Fruit fly (Drosophila melanogaster): ENCODE measurements around the gene Hsc20.

The Hsc20 gene

dm6 chr3L:16189925-16190231 lies 43.0 kb upstream of the Hsc20 start:
- TF ChIP-seq CG17328 (GFP tag; IDR thresholded peaks at IDR 0.05) (no peak), CG16779 (GFP tag; IDR thresholded peaks at IDR 0.05) (peak; percentile 37; the same call in 1 of the 2 replicates), CG17829 (tag; optimal IDR thresholded peaks at IDR 0.05) (no peak), Ets65A (GFP tag) (peak; percentile 75)

dm6 chr3L:16190885-16191284 lies 42.0 kb upstream of the Hsc20 start:
- TF ChIP-seq Lpt (GFP tag; optimal IDR thresholded peaks at IDR 0.05) (no peak), CG4707 (GFP tag; optimal IDR thresholded peaks at IDR 0.05) (no peak), CG12659 (GFP tag; optimal IDR thresholded peaks at IDR 0.05) (no peak), CG16779 (GFP tag; IDR thresholded peaks at IDR 0.05) (no peak), CG3163 (GFP tag; optimal IDR thresholded peaks at IDR 0.05) (no peak), CG6683 (GFP tag; optimal IDR thresholded peaks at IDR 0.05) (no peak), CG8290 (GFP tag; optimal IDR thresholded peaks at IDR 0.05) (no peak), CG8290 (tag; optimal IDR thresholded peaks at IDR 0.05) (no peak), sc (optimal IDR thresholded peaks at IDR 0.05) (no peak), sc (GFP tag; optimal IDR thresholded peaks at IDR 0.05) (no peak), HLH54F (GFP tag; optimal IDR thresholded peaks at IDR 0.05) (no peak), danr (GFP tag; IDR thresholded peaks at IDR 0.05) (no peak), GATAe (GFP tag; conservative IDR thresholded peaks at IDR 0.05) (no peak), HmgZ (tag; optimal IDR thresholded peaks at IDR 0.05) (no peak), Dip3 (GFP tag; optimal IDR thresholded peaks at IDR 0.05) (no peak), salm (tag; optimal IDR thresholded peaks at IDR 0.05) (no peak), CG3281 (GFP tag; optimal IDR thresholded peaks at IDR 0.05) (peak; percentile 17), dysf (GFP tag; IDR thresholded peaks at IDR 0.05) (0 out of 3 replicates have a peak, but pooled peaks have one; percentile 12), CG31365 (tag; optimal IDR thresholded peaks at IDR 0.05) (no peak), dpn (GFP tag; optimal IDR thresholded peaks at IDR 0.05) (no peak), zen (tag; optimal IDR thresholded peaks at IDR 0.05) (no peak), rib (GFP tag; IDR thresholded peaks at IDR 0.05) (no peak), exex (tag; optimal IDR thresholded peaks at IDR 0.05) (peak; percentile 0), tna (GFP tag; IDR thresholded peaks at IDR 0.05; ENCODE audit: partially characterized antibody) (no peak), bsh (GFP tag; optimal IDR thresholded peaks at IDR 0.05) (peak in 1 of 2 experiments; percentile 38), cwo (GFP tag; optimal IDR thresholded peaks at IDR 0.05) (peak; percentile 21), CG8924 (tag; optimal IDR thresholded peaks at IDR 0.05) (no peak), CG1024 (GFP tag; IDR thresholded peaks at IDR 0.05) (0 out of 2 replicates have a peak, but pooled peaks have one; percentile 2), jigr1 (GFP tag; IDR thresholded peaks at IDR 0.05) (no peak), Camta (GFP tag; optimal IDR thresholded peaks at IDR 0.05) (no peak), bowl (GFP tag; IDR thresholded peaks at IDR 0.05) (no peak), CG2116 (GFP tag; optimal IDR thresholded peaks at IDR 0.05) (no peak), Lhr (GFP tag; optimal IDR thresholded peaks at IDR 0.05) (no peak), odd (GFP tag; optimal IDR thresholded peaks at IDR 0.05) (no peak), Bdp1 (GFP tag; optimal IDR thresholded peaks at IDR 0.05) (no peak), nerfin-2 (GFP tag; IDR thresholded peaks at IDR 0.05; ENCODE audit: partially characterized antibody) (no peak), CG7357 (GFP tag; IDR thresholded peaks at IDR 0.05) (no peak), gsb (GFP tag; IDR thresholded peaks at IDR 0.05) (no peak; the same call in 1 of the 2 replicates), CG14441 (GFP tag; IDR thresholded peaks at IDR 0.05) (no peak), bigmax (GFP tag; optimal IDR thresholded peaks at IDR 0.05) (no peak), CG6272 (GFP tag; IDR thresholded peaks at IDR 0.05) (no peak), dati (GFP tag; IDR thresholded peaks at IDR 0.05) (no peak), CG15073 (GFP tag; optimal IDR thresholded peaks at IDR 0.05) (no peak), nom (GFP tag; optimal IDR thresholded peaks at IDR 0.05) (peak; percentile 84), CG9727 (GFP tag; optimal IDR thresholded peaks at IDR 0.05) (no peak), inv (GFP tag; IDR thresholded peaks at IDR 0.05; ENCODE audit: partially characterized antibody) (no peak), Mad (GFP tag; optimal IDR thresholded peaks at IDR 0.05) (no peak), CG17186 (GFP tag; optimal IDR thresholded peaks at IDR 0.05) (no peak)

Measured in whole organism, embryonic.